Fruit fly (Drosophila melanogaster): ENCODE measurements around the gene Edem1.

Gene Edem1

DNA sequence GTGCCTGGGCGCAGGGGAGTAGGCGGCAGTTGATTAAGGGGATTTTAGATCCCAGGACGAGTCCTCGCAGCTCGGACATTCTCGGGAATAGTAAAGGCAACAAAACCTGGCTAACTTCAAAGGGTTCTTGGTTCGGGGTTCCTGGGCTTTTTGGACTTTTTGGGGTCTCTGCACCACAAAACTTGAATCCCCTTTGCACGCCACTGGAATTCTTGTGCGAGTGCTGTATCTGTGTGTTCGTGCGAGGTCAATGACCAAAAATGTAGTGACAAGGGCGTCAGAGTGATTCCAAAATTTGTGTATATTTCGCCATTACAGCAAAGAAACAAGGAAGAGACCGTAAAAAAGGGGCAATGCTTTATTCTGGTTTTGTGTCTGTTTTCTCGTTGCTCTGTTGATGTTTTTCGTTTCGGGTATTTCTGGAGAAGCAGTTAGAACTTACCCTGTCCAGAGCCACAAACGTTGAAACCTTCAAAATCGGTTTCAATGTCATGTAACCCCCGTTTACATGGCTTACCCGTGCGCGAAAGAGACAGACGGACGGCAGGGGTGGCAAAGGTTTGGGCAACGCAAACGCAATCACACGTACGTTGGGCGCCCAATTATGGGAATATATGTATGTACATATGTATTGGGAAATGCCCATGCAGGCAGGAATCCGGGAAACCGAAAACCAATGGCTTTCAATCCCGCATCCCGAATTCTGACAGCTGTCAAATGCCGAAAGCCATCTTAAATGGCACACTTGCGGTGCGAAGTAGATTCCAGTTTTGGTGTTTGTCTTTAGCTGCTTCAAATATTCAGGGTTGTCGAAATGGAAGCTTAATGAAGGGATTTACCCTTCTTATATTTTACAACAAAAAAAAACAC, 35.9 kb upstream of the Edem1 start (continued):
- TF ChIP-seq CG11560 (tag; IDR thresholded peaks at IDR 0.05) (no peak; the same call in 2 of the 3 replicates), bab2 (GFP tag; optimal IDR thresholded peaks at IDR 0.05) (peak; percentile 9), HLH3B (GFP tag; IDR thresholded peaks at IDR 0.05) (peak; percentile 53; the same call in 1 of the 2 replicates), ap (GFP tag; IDR thresholded peaks at IDR 0.05) (peak; percentile 48), CG2202 (tag; optimal IDR thresholded peaks at IDR 0.05) (peak; percentile 45), Hr51 (GFP tag; optimal IDR thresholded peaks at IDR 0.05) (peak in 1 of 2 experiments; percentile 51), Nf-YA (GFP tag; IDR thresholded peaks at IDR 0.05) (0 out of 2 replicates have a peak, but pooled peaks have one; percentile 24), HLHmδ (GFP tag; optimal IDR thresholded peaks at IDR 0.05) (no peak), CG7357 (GFP tag; IDR thresholded peaks at IDR 0.05) (peak; percentile 50; the same call in 1 of the 3 replicates), Bteb2 (GFP tag; optimal IDR thresholded peaks at IDR 0.05) (no peak), CG4730 (GFP tag; IDR thresholded peaks at IDR 0.05) (0 out of 2 replicates have a peak, but pooled peaks have one; percentile 26), CG1832 (GFP tag; optimal IDR thresholded peaks at IDR 0.05) (no peak), CG6683 (GFP tag; optimal IDR thresholded peaks at IDR 0.05) (no peak), CG13123 (GFP tag; optimal IDR thresholded peaks at IDR 0.05) (peak; percentile 11), Blimp-1 (GFP tag; optimal IDR thresholded peaks at IDR 0.05) (peak; percentile 61), CG14667 (GFP tag; IDR thresholded peaks at IDR 0.05) (peak; percentile 49), peb (GFP tag; IDR thresholded peaks at IDR 0.05) (0 out of 2 replicates have a peak, but pooled peaks have one; percentile 10), CG14050 (GFP tag; IDR thresholded peaks at IDR 0.05) (peak; percentile 31; the same call in 1 of the 3 replicates), CG14710 (tag; optimal IDR thresholded peaks at IDR 0.05) (no peak), CG9876 (GFP tag; optimal IDR thresholded peaks at IDR 0.05) (peak; percentile 22), CG12219 (GFP tag; optimal IDR thresholded peaks at IDR 0.05) (peak; percentile 30), Dll (GFP tag; IDR thresholded peaks at IDR 0.05; ENCODE audit: partially characterized antibody) (no peak), yki (optimal IDR thresholded peaks at IDR 0.05) (no peak), CG11696 (GFP tag; IDR thresholded peaks at IDR 0.05) (no peak), CG1602 (GFP tag; optimal IDR thresholded peaks at IDR 0.05) (peak; percentile 27), CG7786 (GFP tag; optimal IDR thresholded peaks at IDR 0.05) (peak; percentile 55), Ets65A (GFP tag) (peak; percentile 93), CG32772 (GFP tag; IDR thresholded peaks at IDR 0.05) (peak; percentile 45), dmrt99B (tag; optimal IDR thresholded peaks at IDR 0.05) (peak; percentile 60), toy (GFP tag; IDR thresholded peaks at IDR 0.05) (no peak), pho (GFP tag; optimal IDR thresholded peaks at IDR 0.05) (peak; percentile 14), klu (GFP tag; IDR thresholded peaks at IDR 0.05) (0 out of 2 replicates have a peak, but pooled peaks have one; percentile 24), CG11085 (GFP tag; IDR thresholded peaks at IDR 0.05) (peak; percentile 35; the same call in 1 of the 2 replicates), CG30431 (GFP tag; optimal IDR thresholded peaks at IDR 0.05) (peak; percentile 18), CG12942 (GFP tag; optimal IDR thresholded peaks at IDR 0.05) (peak; percentile 31), CG14014 (GFP tag; IDR thresholded peaks at IDR 0.05) (peak; percentile 51; the same call in 1 of the 2 replicates), pum (GFP tag; optimal IDR thresholded peaks at IDR 0.05) (peak; percentile 38), repo (GFP tag; optimal IDR thresholded peaks at IDR 0.05) (peak; percentile 4), dan (GFP tag; IDR thresholded peaks at IDR 0.05) (0 out of 2 replicates have a peak, but pooled peaks have one; percentile 7), ranshi (GFP tag; IDR thresholded peaks at IDR 0.05) (peak; percentile 69), usp (GFP tag; optimal IDR thresholded peaks at IDR 0.05) (no peak), Gsc (GFP tag; IDR thresholded peaks at IDR 0.05) (0 out of 2 replicates have a peak, but pooled peaks have one; percentile 33), sens (GFP tag) (peak; percentile 93), CG32532 (GFP tag; IDR thresholded peaks at IDR 0.05) (peak; percentile 64), CG34422 (GFP tag; IDR thresholded peaks at IDR 0.05) (peak; percentile 40; the same call in 2 of the 3 replicates), wdn (GFP tag; IDR thresholded peaks at IDR 0.05) (peak; percentile 55; the same call in 1 of the 2 replicates), CG6791 (GFP tag; IDR thresholded peaks at IDR 0.05; ENCODE audit: partially characterized antibody) (no peak), Mes4 (GFP tag; optimal IDR thresholded peaks at IDR 0.05) (peak; percentile 8)
